Worm (Caenorhabditis elegans): ENCODE data around the gene uev-2.

DNA sequence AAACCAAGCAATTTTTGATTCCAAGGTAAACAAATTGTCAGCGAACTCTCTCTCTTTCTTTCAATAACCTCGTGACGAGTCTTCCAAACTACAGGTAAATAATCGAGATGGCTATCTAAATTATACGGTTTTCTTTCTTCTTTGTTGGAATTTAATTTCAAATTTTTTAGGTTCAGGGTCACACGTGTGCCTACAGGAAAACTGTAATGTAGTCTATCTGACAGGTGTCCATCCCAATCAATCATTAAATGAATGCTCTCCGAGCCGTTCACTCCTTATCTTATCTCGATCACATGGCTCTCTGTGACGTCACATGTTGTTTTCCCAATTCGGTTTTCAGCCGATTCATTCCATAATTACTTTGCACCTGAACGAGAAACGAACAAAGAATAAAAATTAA is 29.8 kb upstream of the uev-2 start:
- TF ChIP-seq dao-5 (tag; optimal IDR thresholded peaks at IDR 0.05) (no peak), W03F9.2 (tag; optimal IDR thresholded peaks at IDR 0.05) (no peak)

Measured in whole organism, L4/young adult.